Worm (Caenorhabditis elegans) whole organism, L4 larva: Measurements from ENCODE around the gene rnr-2.

Experiments used
- D1046.2 ChIP-seq: fragments of 200-800 bp; sonication (Bioruptor generic); IDR thresholded peaks from 2 replicates; pipeline ENCODE4 v1.3.6; 2022; ENCODE audit warnings: missing genetic modification characterization, missing compliant biosample characterization
- F37D6.2 ChIP-seq: sonication (generic microtip); optimal IDR thresholded peaks from 2 replicates; lab custom pipeline; 2016; ENCODE audit warnings: mild to moderate bottlenecking, missing genetic modification characterization, missing compliant biosample characterization
- T26A8.4 ChIP-seq: fragments of 200-800 bp; sonication (Bioruptor generic); IDR thresholded peaks from 2 replicates; pipeline ENCODE4 v1.3.6; 2022; ENCODE audit warnings: missing genetic modification characterization, missing compliant biosample characterization
- Y48G9A.11 ChIP-seq: fragments of 200-800 bp; sonication (Bioruptor generic); IDR thresholded peaks from 2 replicates; pipeline ENCODE4 v1.3.6; 2022; ENCODE audit warnings: missing genetic modification reagents, missing genetic modification characterization, missing compliant biosample characterization
- aha-1 ChIP-seq: fragments of 150-350 bp; peaks from one replicate; lab custom pipeline; 2014; ENCODE audit warnings: missing biosample characterization, missing genetic modification characterization
- ama-1 ChIP-seq: fragments of 150-350 bp; optimal IDR thresholded peaks from 2 replicates; lab custom pipeline; 2014; ENCODE audit warnings: inconsistent platforms, mixed read lengths
- ceh-20 ChIP-seq: fragments of 200-800 bp; sonication (Bioruptor generic); IDR thresholded peaks from 2 replicates; pipeline ENCODE4 v1.3.6; 2022; ENCODE audit warnings: missing genetic modification reagents, missing genetic modification characterization, missing compliant biosample characterization
- ceh-28 ChIP-seq: fragments of 150-350 bp; optimal IDR thresholded peaks from 2 replicates; lab custom pipeline; 2014; ENCODE audit warnings: missing biosample characterization, missing genetic modification reagents, missing genetic modification characterization
- ces-1 ChIP-seq: fragments of 150-350 bp; sonication (generic microtip); optimal IDR thresholded peaks from 4 replicates; lab custom pipeline; 2014; ENCODE audit warnings: missing biosample characterization, missing genetic modification reagents, missing genetic modification characterization
- cey-2 ChIP-seq: sonication (generic microtip); optimal IDR thresholded peaks from 3 replicates; lab custom pipeline; 2017; ENCODE audit warnings: missing genetic modification characterization, mild to moderate bottlenecking, missing compliant biosample characterization, antibody characterized with exemption, borderline replicate concordance; ENCODE audit not compliant: insufficient read depth
- ctbp-1 ChIP-seq: fragments of 200-800 bp; sonication (Bioruptor generic); IDR thresholded peaks from 2 replicates; pipeline ENCODE4 v1.3.6; 2022; ENCODE audit warnings: missing genetic modification reagents, missing genetic modification characterization, missing compliant biosample characterization
- dmd-6 ChIP-seq: fragments of 200-800 bp; sonication (Bioruptor generic); IDR thresholded peaks from 2 replicates; pipeline ENCODE4 v1.3.6; 2022; ENCODE audit warnings: missing genetic modification reagents, missing genetic modification characterization, missing compliant biosample characterization
- duxl-1 ChIP-seq: sonication (generic microtip); optimal IDR thresholded peaks from 2 replicates; lab custom pipeline; 2016; ENCODE audit warnings: mild to moderate bottlenecking, missing genetic modification characterization, moderate library complexity, missing compliant biosample characterization; ENCODE audit not compliant: poor library complexity
- egl-43 ChIP-seq: fragments of 200-800 bp; sonication (Bioruptor generic); IDR thresholded peaks from 2 replicates; pipeline ENCODE4 v1.3.6; 2022; ENCODE audit warnings: missing genetic modification reagents, missing genetic modification characterization, missing compliant biosample characterization
- fkh-10 ChIP-seq: fragments of 150-350 bp; optimal IDR thresholded peaks from 2 replicates; lab custom pipeline; 2014; ENCODE audit warnings: missing biosample characterization, missing genetic modification reagents, missing genetic modification characterization
- hlh-30 ChIP-seq: sonication (generic microtip); optimal IDR thresholded peaks from 2 replicates; lab custom pipeline; 2017; ENCODE audit warnings: antibody characterized with exemption, mild to moderate bottlenecking, missing genetic modification characterization, missing compliant biosample characterization; ENCODE audit not compliant: insufficient read depth
- hmg-1.1 ChIP-seq: fragments of 200-800 bp; sonication (Bioruptor generic); IDR thresholded peaks from 2 replicates; pipeline ENCODE4 v1.3.6; 2022; ENCODE audit warnings: missing genetic modification reagents, missing genetic modification characterization, missing compliant biosample characterization
- lsy-2 ChIP-seq, 2 experiments: fragments of 150-350 bp in 1 of 2; sonication (generic microtip) in 1 of 2; optimal IDR thresholded peaks; 2 replicates each; lab custom pipeline; 2014 to 2017; ENCODE audit warnings: missing biosample characterization in 2 of 2, missing genetic modification characterization in 2 of 2
- mep-1 ChIP-seq: fragments of 150-350 bp; sonication (generic microtip); optimal IDR thresholded peaks from 3 replicates; lab custom pipeline; 2014; ENCODE audit warnings: missing biosample characterization, missing genetic modification characterization
- mes-2 ChIP-seq: sonication (generic microtip); optimal IDR thresholded peaks from 2 replicates; lab custom pipeline; 2016; ENCODE audit warnings: missing genotype, mild to moderate bottlenecking, missing genetic modification characterization, missing compliant biosample characterization; ENCODE audit not compliant: poor library complexity, severe bottlenecking
- nhr-102 ChIP-seq: sonication (generic microtip); optimal IDR thresholded peaks from 2 replicates; lab custom pipeline; 2016; ENCODE audit warnings: mild to moderate bottlenecking, missing genetic modification characterization, moderate library complexity, missing compliant biosample characterization
- nhr-25 ChIP-seq: sonication (generic microtip); optimal IDR thresholded peaks from 2 replicates; lab custom pipeline; 2017; ENCODE audit warnings: missing genetic modification characterization, mild to moderate bottlenecking, missing compliant biosample characterization, antibody characterized with exemption, moderate library complexity, borderline replicate concordance; ENCODE audit not compliant: insufficient read depth
- nhr-28 ChIP-seq: fragments of 150-350 bp; optimal IDR thresholded peaks from 2 replicates; lab custom pipeline; 2014; ENCODE audit warnings: missing biosample characterization, missing genetic modification characterization
- pha-4 ChIP-seq, 2 experiments: fragments of 150-350 bp in 1 of 2; fragments of 200-800 bp in 1 of 2; sonication (Bioruptor generic) in 1 of 2; IDR thresholded peaks in 1 of 2; optimal IDR thresholded peaks in 1 of 2; 2 replicates each; pipeline versions ENCODE4 v1.3.6 to Lab custom; 2014 to 2022; ENCODE audit warnings: missing genetic modification characterization in 2 of 2, missing genetic modification reagents in 2 of 2, missing biosample characterization in 1 of 2, missing compliant biosample characterization in 1 of 2
- rbr-2 ChIP-seq: sonication (generic microtip); optimal IDR thresholded peaks from 2 replicates; lab custom pipeline; 2016; ENCODE audit warnings: missing genotype, missing genetic modification characterization, missing compliant biosample characterization
- set-16 ChIP-seq: fragments of 200-800 bp; sonication (Bioruptor generic); IDR thresholded peaks from 2 replicates; pipeline ENCODE4 v1.3.6; 2022; ENCODE audit warnings: missing genetic modification reagents, missing genetic modification characterization, missing compliant biosample characterization
- unc-39 ChIP-seq: sonication (generic microtip); optimal IDR thresholded peaks from 2 replicates; lab custom pipeline; 2017; ENCODE audit warnings: missing biosample characterization, missing genetic modification characterization
- unc-62 ChIP-seq, 3 experiments: fragments of 150-350 bp in 1 of 3; sonication (generic microtip); optimal IDR thresholded peaks in 2 of 3; peaks in 1 of 3; 1 replicate in 1 of 3; 2 replicates in 2 of 3; lab custom pipeline; 2014 to 2017; ENCODE audit warnings: missing biosample characterization in 3 of 3, missing genetic modification characterization in 3 of 3, missing genetic modification reagents in 3 of 3, missing genotype in 1 of 3

Gene rnr-2

ce11 chrIII:4083429-4083828 lies 11.3 kb downstream of the rnr-2 start:
- TF ChIP-seq nhr-25 (tag; lab: Kevin White, UChicago) (no peak), aha-1 (peak; percentile 94), nhr-102 (tag; lab: Kevin White, UChicago) (no peak), duxl-1 (tag; lab: Kevin White, UChicago) (peak; percentile 4)

ce11 chrIII:4070239-4070638 lies 24.5 kb downstream of the rnr-2 start:
- TF ChIP-seq ces-1 (GFP tag; lab: Kevin White, UChicago) = peak; percentile 54
- peak; percentile 22 for TF ChIP-seq rbr-2 (tag; lab: Kevin White, UChicago)
- TF ChIP-seq unc-39 = no peak
- TF ChIP-seq, all 104 proteins: peak for 2

ce11 chrIII:4068120-4068519 lies 26.6 kb downstream of the rnr-2 start:
- peak; percentile 51 for TF ChIP-seq set-16 (GFP tag; lab: Robert Waterston, UW)
- TF ChIP-seq Y48G9A.11 = no peak
- TF ChIP-seq, all 104 proteins: peak for 1

ce11 chrIII:4066333-4066732 lies 28.4 kb downstream of the rnr-2 start, which contains the start of gene unc-79:
Gene unc-79 (plus strand): TSS chrIII:4066633.
- TF ChIP-seq cey-2 (tag; lab: Kevin White, UChicago) (no peak), fkh-10 (GFP tag; lab: Kevin White, UChicago) (peak; percentile 39)

ce11 chrIII:4063724-4064123 lies 31.0 kb downstream of the rnr-2 start:
- TF ChIP-seq hmg-1.1 (peak; percentile 78), mep-1 (peak; percentile 54), ceh-28 (peak; percentile 8), nhr-28 (no peak), D1046.2 (GFP tag; lab: Robert Waterston, UW) (0 out of 2 replicates have a peak, but pooled peaks have one; percentile 11), aha-1 (peak; percentile 80), egl-43 (GFP tag; lab: Robert Waterston, UW) (peak; percentile 69; the same call in 1 of the 2 replicates), mes-2 (tag; lab: Kevin White, UChicago) (peak; percentile 49), lsy-2 (tag; optimal IDR thresholded peaks at IDR 0.05; lab: Kevin White, UChicago) (peak; percentile 46 to 48), nhr-25 (tag; lab: Kevin White, UChicago) (no peak), set-16 (GFP tag; lab: Robert Waterston, UW) (peak; percentile 72), ama-1 (no peak), T26A8.4 (no peak), rbr-2 (tag; lab: Kevin White, UChicago) (peak; percentile 72), hlh-30 (tag; lab: Kevin White, UChicago) (peak; percentile 18), F37D6.2 (tag; lab: Kevin White, UChicago) (peak; percentile 51), dmd-6 (GFP tag; lab: Robert Waterston, UW) (0 out of 2 replicates have a peak, but pooled peaks have one; percentile 7), ctbp-1 (0 out of 2 replicates have a peak, but pooled peaks have one; percentile 50), cey-2 (tag; lab: Kevin White, UChicago) (no peak), pha-4 (GFP tag; IDR thresholded peaks at IDR 0.05; lab: Robert Waterston, UW) (no peak), pha-4 (tag; optimal IDR thresholded peaks at IDR 0.05; lab: Kevin White, UChicago) (no peak), unc-62 (GFP tag; optimal IDR thresholded peaks at IDR 0.05 in 1 of 2; lab: Kevin White, UChicago) (peak in 1 of 2 experiments; percentile 79), unc-62 (tag; optimal IDR thresholded peaks at IDR 0.05; lab: Kevin White, UChicago) (no peak), ceh-20 (peak; percentile 40; the same call in 1 of the 2 replicates)
